Worm (Caenorhabditis elegans): ENCODE results near the gene pals-30.

pals-30 gene

DNA sequence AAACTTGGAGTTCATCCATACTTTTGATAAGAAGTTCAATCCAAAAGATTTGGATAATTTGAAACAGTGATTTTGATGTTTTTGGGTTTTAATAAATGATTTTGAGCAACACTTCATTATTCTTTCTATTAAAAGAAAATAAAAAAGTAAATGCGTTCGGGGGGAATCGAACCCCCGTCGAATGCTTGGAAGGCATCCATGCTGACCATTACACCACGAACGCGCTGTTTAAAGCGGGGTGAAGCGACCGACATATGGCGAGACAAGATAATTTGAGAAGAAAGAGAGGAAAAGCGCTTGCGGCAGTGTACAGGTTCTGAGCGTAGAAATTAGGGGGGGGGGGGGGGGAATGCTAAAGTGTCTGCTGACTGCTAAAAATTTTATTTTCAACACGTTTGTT, 24.7 kb upstream of the pals-30 start:
- TF ChIP-seq nhr-76 (tag; optimal IDR thresholded peaks at IDR 0.05) = no peak
- TF ChIP-seq lsy-2 (tag; optimal IDR thresholded peaks at IDR 0.05) = no peak
- no peak for TF ChIP-seq unc-62 (GFP tag; optimal IDR thresholded peaks at IDR 0.05 in 1 of 2)
- TF ChIP-seq unc-62 (tag; optimal IDR thresholded peaks at IDR 0.05) = no peak
- TF ChIP-seq sdz-12 (GFP tag; optimal IDR thresholded peaks at IDR 0.05) = no peak
- TF ChIP-seq egl-43 (GFP tag; IDR thresholded peaks at IDR 0.05) = no peak
- no peak for TF ChIP-seq mdl-1 (tag; optimal IDR thresholded peaks at IDR 0.05)
- no peak for TF ChIP-seq zag-1 (tag; optimal IDR thresholded peaks at IDR 0.05)
- no peak for TF ChIP-seq mep-1 (tag; optimal IDR thresholded peaks at IDR 0.05)
- no peak for TF ChIP-seq nhr-25 (tag; optimal IDR thresholded peaks at IDR 0.05; ENCODE audit: borderline replicate concordance, insufficient read depth)
- peak; percentile 1 for TF ChIP-seq nhr-6 (tag; optimal IDR thresholded peaks at IDR 0.05)
- no peak for TF ChIP-seq ztf-11 (tag; optimal IDR thresholded peaks at IDR 0.05)
- no peak for TF ChIP-seq pqm-1 (tag; optimal IDR thresholded peaks at IDR 0.05)
- no peak for TF ChIP-seq lin-38 (GFP tag; IDR thresholded peaks at IDR 0.05)
- no peak for TF ChIP-seq lin-29 (GFP tag; IDR thresholded peaks at IDR 0.05)
- TF ChIP-seq ctbp-1 (GFP tag; IDR thresholded peaks at IDR 0.05) = no peak
- no peak for TF ChIP-seq F37D6.2 (tag; optimal IDR thresholded peaks at IDR 0.05)
- TF ChIP-seq nhr-28 (tag; optimal IDR thresholded peaks at IDR 0.05) = no peak
- no peak for TF ChIP-seq ceh-20 (GFP tag; IDR thresholded peaks at IDR 0.05)
- no peak for TF ChIP-seq jun-1 (tag; optimal IDR thresholded peaks at IDR 0.05)
- no peak; the same call in 1 of the 2 replicates for TF ChIP-seq lim-7 (GFP tag; IDR thresholded peaks at IDR 0.05)
- no peak for TF ChIP-seq hif-1 (tag; optimal IDR thresholded peaks at IDR 0.05)
- TF ChIP-seq snpc-1.2 (GFP tag; IDR thresholded peaks at IDR 0.05) = peak; percentile 99
- TF ChIP-seq Y5F2A.4 (GFP tag; optimal IDR thresholded peaks at IDR 0.05) = no peak
- 0 out of 2 replicates have a peak, but pooled peaks have one; percentile 32 for TF ChIP-seq zfp-3 (GFP tag; conservative IDR thresholded peaks at IDR 0.05)
- no peak; the same call in 1 of the 2 replicates for TF ChIP-seq F26F4.8 (GFP tag; conservative IDR thresholded peaks at IDR 0.05)
- no peak for TF ChIP-seq zip-11 (GFP tag; IDR thresholded peaks at IDR 0.05)
- peak; percentile 25 for TF ChIP-seq F49E8.2 (tag; optimal IDR thresholded peaks at IDR 0.05; ENCODE audit: borderline replicate concordance)
- 0 out of 2 replicates have a peak, but pooled peaks have one; percentile 10 for TF ChIP-seq madf-9 (GFP tag; conservative IDR thresholded peaks at IDR 0.05)
- peak; percentile 29 for TF ChIP-seq T20F7.1 (GFP tag; optimal IDR thresholded peaks at IDR 0.05)
- no peak for TF ChIP-seq dmd-8 (GFP tag; IDR thresholded peaks at IDR 0.05)
- TF ChIP-seq F44E2.7 (GFP tag; IDR thresholded peaks at IDR 0.05) = no peak
- no peak for TF ChIP-seq daf-8 (GFP tag; IDR thresholded peaks at IDR 0.05)
- TF ChIP-seq mxl-3 (GFP tag; optimal IDR thresholded peaks at IDR 0.05) = no peak
- no peak for TF ChIP-seq lin-13 (GFP tag; optimal IDR thresholded peaks at IDR 0.05)
- no peak for TF ChIP-seq saeg-2 (GFP tag; IDR thresholded peaks at IDR 0.05)
- no peak for TF ChIP-seq tag-97 (GFP tag; IDR thresholded peaks at IDR 0.05)
- TF ChIP-seq aha-1 (tag) = peak; percentile 99
- TF ChIP-seq mdt-29 (GFP tag; IDR thresholded peaks at IDR 0.05) = peak; percentile 73
- TF ChIP-seq ceh-44 (GFP tag; IDR thresholded peaks at IDR 0.05) = peak; percentile 78
- peak; percentile 40 for TF ChIP-seq spr-1 (tag; optimal IDR thresholded peaks at IDR 0.05)
- TF ChIP-seq snpc-4 (tag; optimal IDR thresholded peaks at IDR 0.05) = peak; percentile 59
- TF ChIP-seq unc-130 (GFP tag; optimal IDR thresholded peaks at IDR 0.05) = peak; percentile 42
- no peak for TF ChIP-seq nhr-11 (tag; optimal IDR thresholded peaks at IDR 0.05)
- TF ChIP-seq lir-3 (tag; optimal IDR thresholded peaks at IDR 0.05) = peak; percentile 51
- TF ChIP-seq rbr-2 (tag; optimal IDR thresholded peaks at IDR 0.05) = peak; percentile 3
- no peak for TF ChIP-seq dmd-6 (GFP tag; IDR thresholded peaks at IDR 0.05)
- TF ChIP-seq dmd-9 (GFP tag; IDR thresholded peaks at IDR 0.05) = no peak
- no peak for TF ChIP-seq ama-1 (optimal IDR thresholded peaks at IDR 0.05)
- TF ChIP-seq zip-2 (tag; optimal IDR thresholded peaks at IDR 0.05) = peak; percentile 5
- TF ChIP-seq attf-4 (tag; optimal IDR thresholded peaks at IDR 0.05) = no peak
- peak; percentile 79 for TF ChIP-seq ztf-7 (tag; optimal IDR thresholded peaks at IDR 0.05)
- no peak for TF ChIP-seq aly-2 (tag; optimal IDR thresholded peaks at IDR 0.05)
